Worm (Caenorhabditis elegans) whole organism, L1 larva: Measurements from ENCODE around the gene hum-4.

ENCODE experiments used
- ama-1 ChIP-seq: fragments of 150-350 bp; optimal IDR thresholded peaks from 2 replicates; lab custom pipeline; 2014
- efl-1 ChIP-seq, 4 experiments: fragments of 150-350 bp; optimal IDR thresholded peaks in 3 of 4; peaks in 1 of 4; 1 replicate in 1 of 4; 2 replicates in 3 of 4; lab custom pipeline; 2014; ENCODE audit warnings: missing biosample characterization in 2 of 4, missing genetic modification characterization in 2 of 4, missing genetic modification reagents in 2 of 4
- elt-3 ChIP-seq, 6 experiments: fragments of 150-350 bp in 1 of 6; sonication (generic microtip); optimal IDR thresholded peaks; 2 replicates each; lab custom pipeline; 2017 to 2018; ENCODE audit warnings: missing biosample characterization in 6 of 6, missing genetic modification characterization in 6 of 6, inconsistent platforms in 1 of 6
- fkh-10 ChIP-seq: sonication (generic microtip); optimal IDR thresholded peaks from 2 replicates; lab custom pipeline; 2017; ENCODE audit warnings: missing biosample characterization, missing genetic modification reagents, missing genetic modification characterization
- lin-15B ChIP-seq: fragments of 150-350 bp; sonication (generic microtip); optimal IDR thresholded peaks from 3 replicates; lab custom pipeline; 2014; ENCODE audit warnings: missing biosample characterization, missing genetic modification characterization
- nhr-84 ChIP-seq: sonication (generic microtip); optimal IDR thresholded peaks from 2 replicates; lab custom pipeline; 2017; ENCODE audit warnings: missing biosample characterization, missing genetic modification characterization
- unc-130 ChIP-seq: fragments of 150-350 bp; optimal IDR thresholded peaks from 2 replicates; lab custom pipeline; 2017; ENCODE audit warnings: missing biosample characterization, missing genetic modification characterization, inconsistent platforms
- ztf-11 ChIP-seq, 2 experiments: sonication (generic microtip); optimal IDR thresholded peaks; 2 replicates each; lab custom pipeline; 2016 to 2017; ENCODE audit warnings: missing genetic modification characterization in 2 of 2, missing biosample characterization in 1 of 2, missing compliant biosample characterization in 1 of 2

- TF ChIP-seq lin-15B (tag; lab: Kevin White, UChicago) (no peak), ama-1 (lab: Kevin White, UChicago) (no peak), efl-1 (optimal IDR thresholded peaks at IDR 0.05; lab: Kevin White, UChicago) (no peak), efl-1 (GFP tag; optimal IDR thresholded peaks at IDR 0.05 in 1 of 2; lab: Kevin White, UChicago) (no peak), ztf-11 (tag; optimal IDR thresholded peaks at IDR 0.05; lab: Kevin White, UChicago) (no peak), fkh-10 (GFP tag; lab: Kevin White, UChicago) (no peak), elt-3 (tag; optimal IDR thresholded peaks at IDR 0.05; lab: Kevin White, UChicago) (no peak), nhr-84 (no peak), unc-130 (tag; lab: Kevin White, UChicago) (no peak)
These were observed 50.0 kb downstream of the hum-4 start for ce11 chrX:11383359-11383758.
